Fruit fly (Drosophila melanogaster) whole organism, embryonic: Measurements from ENCODE around the gene CG33641.

Source experiments
- Abd-B ChIP-seq: fragments of 200-800 bp; sonication (Bioruptor generic); optimal IDR thresholded peaks from 2 replicates; lab custom pipeline; 2018; ENCODE audit warnings: missing biosample characterization, mild to moderate bottlenecking, missing genetic modification characterization, moderate library complexity
- CG10543 ChIP-seq: fragments of 200-800 bp; sonication (Bioruptor generic); optimal IDR thresholded peaks from 3 replicates; lab custom pipeline; 2017; ENCODE audit warnings: missing biosample characterization, mild to moderate bottlenecking, missing genetic modification characterization, moderate library complexity
- CG10654 ChIP-seq: fragments of 200-800 bp; sonication (Bioruptor generic); optimal IDR thresholded peaks from 2 replicates; lab custom pipeline; 2016; ENCODE audit warnings: missing biosample characterization, missing genetic modification characterization
- CG11504 ChIP-seq: fragments of 200-800 bp; sonication (Bioruptor generic); optimal IDR thresholded peaks from 3 replicates; lab custom pipeline; 2019; ENCODE audit warnings: missing biosample characterization, mild to moderate bottlenecking, missing genetic modification characterization, moderate library complexity
- CG12391 ChIP-seq: fragments of 200-800 bp; sonication (Bioruptor generic); optimal IDR thresholded peaks from 3 replicates; lab custom pipeline; 2018; ENCODE audit warnings: missing biosample characterization, mild to moderate bottlenecking, missing genetic modification characterization, moderate library complexity
- CG12744 ChIP-seq: fragments of 200-800 bp; sonication (Bioruptor generic); optimal IDR thresholded peaks from 2 replicates; lab custom pipeline; 2016; ENCODE audit warnings: missing biosample characterization, missing genetic modification characterization
- CG13424 ChIP-seq: fragments of 200-800 bp; sonication (Bioruptor generic); optimal IDR thresholded peaks from 2 replicates; lab custom pipeline; 2019; ENCODE audit warnings: missing biosample characterization, mild to moderate bottlenecking, missing genetic modification characterization, moderate library complexity
- CG13894 ChIP-seq: fragments of 200-800 bp; sonication (Bioruptor generic); optimal IDR thresholded peaks from 3 replicates; lab custom pipeline; 2018; ENCODE audit warnings: missing biosample characterization, mild to moderate bottlenecking, missing genetic modification characterization, moderate library complexity
- CG15514 ChIP-seq: fragments of 200-800 bp; sonication (Bioruptor generic); optimal IDR thresholded peaks from 3 replicates; lab custom pipeline; 2017; ENCODE audit warnings: missing biosample characterization, missing genetic modification characterization, mild to moderate bottlenecking, moderate library complexity, missing genetic modification reagents
- CG16813 ChIP-seq: fragments of 200-800 bp; sonication (Bioruptor generic); IDR thresholded peaks from 3 replicates; pipeline ENCODE4 v1.3.6; 2022; ENCODE audit warnings: missing biosample characterization, missing genetic modification characterization; ENCODE audit not compliant: partially characterized antibody
- CG17385 ChIP-seq: fragments of 200-800 bp; sonication (Bioruptor generic); optimal IDR thresholded peaks from 3 replicates; lab custom pipeline; 2018; ENCODE audit warnings: missing biosample characterization, mild to moderate bottlenecking, missing genetic modification characterization
- CG1792 ChIP-seq: fragments of 200-800 bp; sonication (Bioruptor generic); optimal IDR thresholded peaks from 2 replicates; lab custom pipeline; 2016; ENCODE audit warnings: missing biosample characterization, missing genetic modification characterization
- CG18599 ChIP-seq: fragments of 200-800 bp; sonication (Bioruptor generic); optimal IDR thresholded peaks from 3 replicates; lab custom pipeline; 2017; ENCODE audit warnings: missing biosample characterization, missing genetic modification characterization, mild to moderate bottlenecking, moderate library complexity, missing genetic modification reagents
- CG18764 ChIP-seq: fragments of 200-800 bp; sonication (Bioruptor generic); optimal IDR thresholded peaks from 3 replicates; lab custom pipeline; 2016; ENCODE audit warnings: missing biosample characterization, missing genetic modification characterization
- CG30431 ChIP-seq: fragments of 200-800 bp; sonication (Bioruptor generic); optimal IDR thresholded peaks from 2 replicates; lab custom pipeline; 2017; ENCODE audit warnings: missing biosample characterization, missing genetic modification characterization
- CG32532 ChIP-seq: fragments of 200-800 bp; sonication (Bioruptor generic); IDR thresholded peaks from 2 replicates; pipeline ENCODE4 v1.3.6; 2022; ENCODE audit warnings: missing biosample characterization, missing genetic modification characterization
- CG32767 ChIP-seq: fragments of 200-800 bp; sonication (Bioruptor generic); IDR thresholded peaks from 2 replicates; pipeline ENCODE4 v1.3.6; 2022; ENCODE audit warnings: missing biosample characterization, missing genetic modification characterization
- CG34376 ChIP-seq: fragments of 200-800 bp; sonication (Bioruptor generic); optimal IDR thresholded peaks from 2 replicates; lab custom pipeline; 2018; ENCODE audit warnings: missing biosample characterization, mild to moderate bottlenecking, missing genetic modification characterization
- CG4424 ChIP-seq: fragments of 200-800 bp; sonication (Bioruptor generic); optimal IDR thresholded peaks from 3 replicates; lab custom pipeline; 2016; ENCODE audit warnings: missing biosample characterization, missing genetic modification characterization
- CG7372 ChIP-seq: fragments of 200-800 bp; sonication (Bioruptor generic); IDR thresholded peaks from 2 replicates; pipeline ENCODE4 v1.3.6; 2022; ENCODE audit warnings: missing biosample characterization, missing genetic modification characterization
- CG7745 ChIP-seq: fragments of 200-800 bp; sonication (Bioruptor generic); optimal IDR thresholded peaks from 2 replicates; lab custom pipeline; 2018; ENCODE audit warnings: missing biosample characterization, mild to moderate bottlenecking, missing genetic modification characterization, moderate library complexity
- CG7928 ChIP-seq: fragments of 200-800 bp; sonication (Bioruptor generic); optimal IDR thresholded peaks from 2 replicates; lab custom pipeline; 2017; ENCODE audit warnings: missing biosample characterization, mild to moderate bottlenecking, missing genetic modification characterization
- CG8924 ChIP-seq: fragments of 200-800 bp; optimal IDR thresholded peaks from 3 replicates; lab custom pipeline; 2019; ENCODE audit warnings: missing biosample characterization, mild to moderate bottlenecking, missing genetic modification characterization, moderate library complexity
- CG9215 ChIP-seq: fragments of 200-800 bp; sonication (Bioruptor generic); IDR thresholded peaks from 2 replicates; pipeline ENCODE4 v1.3.6; 2022; ENCODE audit warnings: missing biosample characterization, missing genetic modification characterization
- CG9609 ChIP-seq: fragments of 200-800 bp; sonication (Bioruptor generic); optimal IDR thresholded peaks from 3 replicates; lab custom pipeline; 2016; ENCODE audit warnings: missing biosample characterization, missing genetic modification characterization
- CrebB ChIP-seq: fragments of 200-800 bp; sonication (Bioruptor generic); optimal IDR thresholded peaks from 3 replicates; lab custom pipeline; 2018; ENCODE audit warnings: missing biosample characterization, mild to moderate bottlenecking, missing genetic modification characterization
- D19A ChIP-seq: fragments of 200-800 bp; optimal IDR thresholded peaks from 3 replicates; lab custom pipeline; 2019; ENCODE audit warnings: missing biosample characterization, mild to moderate bottlenecking, missing genetic modification characterization, moderate library complexity
- Dbx ChIP-seq: fragments of 200-800 bp; sonication (Bioruptor generic); IDR thresholded peaks from 3 replicates; pipeline ENCODE4 v1.3.6; 2022; ENCODE audit warnings: missing biosample characterization, missing genetic modification characterization
- Deaf1 ChIP-seq: fragments of 200-800 bp; optimal IDR thresholded peaks from 3 replicates; lab custom pipeline; 2019; ENCODE audit warnings: missing biosample characterization, mild to moderate bottlenecking, missing genetic modification characterization, moderate library complexity
- ERR ChIP-seq: fragments of 200-800 bp; sonication (Bioruptor generic); optimal IDR thresholded peaks from 2 replicates; lab custom pipeline; 2016; ENCODE audit warnings: missing biosample characterization, missing genetic modification characterization
- H15 ChIP-seq: fragments of 200-800 bp; sonication (Bioruptor generic); IDR thresholded peaks from 3 replicates; pipeline ENCODE4 v1.3.6; 2022; ENCODE audit warnings: missing biosample characterization, missing genetic modification characterization
- HHEX ChIP-seq: fragments of 200-800 bp; sonication (Bioruptor generic); optimal IDR thresholded peaks from 3 replicates; lab custom pipeline; 2017; ENCODE audit warnings: missing biosample characterization, mild to moderate bottlenecking, missing genetic modification characterization, missing genetic modification reagents
- HLH3B ChIP-seq: fragments of 200-800 bp; sonication (Bioruptor generic); IDR thresholded peaks from 2 replicates; pipeline ENCODE4 v1.3.6; 2022; ENCODE audit warnings: missing biosample characterization, missing genetic modification characterization
- MTF-1 ChIP-seq: fragments of 200-800 bp; sonication (Bioruptor generic); optimal IDR thresholded peaks from 2 replicates; lab custom pipeline; 2018; ENCODE audit warnings: missing biosample characterization, mild to moderate bottlenecking, missing genetic modification characterization, borderline replicate concordance
- Meics ChIP-seq: fragments of 200-800 bp; sonication (Bioruptor generic); optimal IDR thresholded peaks from 2 replicates; lab custom pipeline; 2017; ENCODE audit warnings: missing biosample characterization, mild to moderate bottlenecking, missing genetic modification characterization
- Sox100B ChIP-seq: fragments of 200-800 bp; sonication (Bioruptor generic); optimal IDR thresholded peaks from 3 replicates; lab custom pipeline; 2018; ENCODE audit warnings: missing biosample characterization, mild to moderate bottlenecking, missing genetic modification characterization
- Sox102F ChIP-seq: fragments of 200-800 bp; sonication (Bioruptor generic); optimal IDR thresholded peaks from 2 replicates; lab custom pipeline; 2018; ENCODE audit warnings: missing biosample characterization, mild to moderate bottlenecking, missing genetic modification characterization, moderate library complexity
- YL-1 ChIP-seq: fragments of 200-800 bp; sonication (Bioruptor generic); optimal IDR thresholded peaks from 3 replicates; lab custom pipeline; 2017; ENCODE audit warnings: missing biosample characterization, mild to moderate bottlenecking, missing genetic modification characterization
- bab2 ChIP-seq: fragments of 200-800 bp; sonication (Bioruptor generic); optimal IDR thresholded peaks from 2 replicates; lab custom pipeline; 2016; ENCODE audit warnings: missing biosample characterization, missing genetic modification characterization
- caup ChIP-seq: fragments of 200-800 bp; sonication (Bioruptor generic); optimal IDR thresholded peaks from 3 replicates; lab custom pipeline; 2017; ENCODE audit warnings: missing biosample characterization, mild to moderate bottlenecking, missing genetic modification characterization, moderate library complexity; ENCODE audit not compliant: severe bottlenecking
- croc ChIP-seq: fragments of 200-800 bp; sonication (Bioruptor generic); conservative IDR thresholded peaks from 3 replicates; pipeline ENCODE4 v1.3.6; 2022; ENCODE audit warnings: missing biosample characterization, missing genetic modification characterization
- fu2 ChIP-seq: fragments of 200-800 bp; sonication (Bioruptor generic); optimal IDR thresholded peaks from 2 replicates; lab custom pipeline; 2016; ENCODE audit warnings: missing biosample characterization, missing genetic modification characterization
- nau ChIP-seq: fragments of 200-800 bp; sonication (Bioruptor generic); optimal IDR thresholded peaks from 3 replicates; lab custom pipeline; 2017; ENCODE audit warnings: missing biosample characterization, mild to moderate bottlenecking, missing genetic modification characterization, missing genetic modification reagents
- phol ChIP-seq: fragments of 200-800 bp; sonication (Bioruptor generic); optimal IDR thresholded peaks from 3 replicates; lab custom pipeline; 2018; ENCODE audit warnings: missing biosample characterization, mild to moderate bottlenecking, missing genetic modification characterization, moderate library complexity
- sens ChIP-seq: fragments of 200-800 bp; sonication (Bioruptor generic); peaks from one replicate; lab custom pipeline; 2016; ENCODE audit warnings: missing biosample characterization, missing genetic modification characterization
- so ChIP-seq: fragments of 200-800 bp; sonication (Bioruptor generic); IDR thresholded peaks from 3 replicates; pipeline ENCODE4 v1.3.6; 2022; ENCODE audit warnings: missing biosample characterization, missing genetic modification characterization
- sug ChIP-seq: fragments of 200-800 bp; optimal IDR thresholded peaks from 2 replicates; lab custom pipeline; 2019; ENCODE audit warnings: missing biosample characterization, mild to moderate bottlenecking, missing genetic modification characterization, moderate library complexity

CG33641 gene

DNA sequence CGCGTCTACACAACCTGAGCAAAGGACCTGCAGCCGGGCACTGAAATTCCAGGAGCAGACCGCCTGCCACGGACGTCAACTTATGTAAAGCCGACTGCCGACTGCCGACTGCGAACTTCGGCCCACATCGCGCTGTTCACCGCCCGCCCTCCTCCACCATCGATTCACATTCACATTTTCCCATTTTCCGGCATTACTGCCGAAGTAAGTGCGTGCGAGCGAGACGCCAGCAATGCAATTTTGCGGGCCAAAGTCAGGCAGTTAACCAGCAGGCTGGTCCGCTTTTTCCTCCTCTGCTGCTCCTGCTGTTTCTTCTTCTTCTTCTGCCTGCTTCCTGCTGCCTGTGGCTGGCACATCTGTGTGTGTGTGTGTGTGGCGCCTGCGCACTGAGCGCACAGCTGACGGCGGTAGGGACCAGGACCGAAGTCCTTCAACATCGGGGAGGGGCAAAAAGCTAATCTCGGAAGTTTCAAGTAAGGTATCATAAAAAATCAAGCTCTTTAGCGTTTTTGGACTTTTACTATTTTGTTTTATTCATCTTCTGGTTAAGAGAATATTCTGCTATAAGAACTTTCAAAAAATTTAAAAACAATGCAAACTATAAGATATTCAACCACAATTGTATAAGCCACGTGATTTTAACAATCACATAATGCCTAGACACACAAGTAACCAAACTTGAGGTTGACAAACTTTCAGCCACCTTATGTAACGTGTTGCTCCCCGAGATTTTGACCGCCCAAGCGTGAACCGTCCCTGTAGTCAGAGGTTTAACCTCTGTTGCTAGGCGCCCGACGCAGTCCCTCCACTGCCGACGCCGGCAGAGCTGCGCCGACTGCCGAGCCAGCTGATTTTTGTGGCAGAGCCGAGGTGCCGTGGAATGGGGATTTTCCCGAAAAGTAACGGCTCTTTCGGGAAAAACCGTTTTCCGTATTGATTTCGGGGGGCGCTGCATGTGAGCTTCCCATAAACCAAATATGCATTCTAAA lies 19.2 kb downstream of the CG33641 start (continued):
- TF ChIP-seq CG7372 (no peak; the same call in 1 of the 2 replicates), CG32532 (GFP tag; lab: Robert Waterston, UW) (0 out of 2 replicates have a peak, but pooled peaks have one; percentile 39), CG13894 (tag; lab: Kevin White, UChicago) (peak; percentile 59), so (GFP tag; lab: Robert Waterston, UW) (0 out of 3 replicates have a peak, but pooled peaks have one; percentile 52), CG15514 (GFP tag; lab: Kevin White, UChicago) (peak; percentile 4), CG34376 (GFP tag; lab: Kevin White, UChicago) (peak; percentile 40), CG18599 (peak; percentile 82), bab2 (GFP tag; lab: Kevin White, UChicago) (peak; percentile 42), Sox100B (peak; percentile 46), ERR (peak; percentile 13), CG12744 (GFP tag; lab: Kevin White, UChicago) (no peak), Deaf1 (tag; lab: Kevin White, UChicago) (peak; percentile 96), Dbx (peak; percentile 66), CG17385 (GFP tag; lab: Kevin White, UChicago) (peak; percentile 77), D19A (tag; lab: Kevin White, UChicago) (peak; percentile 28), CG7928 (GFP tag; lab: Kevin White, UChicago) (no peak), CG9215 (GFP tag; lab: Robert Waterston, UW) (peak; percentile 55), CG18764 (no peak), fu2 (GFP tag; lab: Kevin White, UChicago) (peak; percentile 57), CG30431 (peak; percentile 41), Sox102F (GFP tag; lab: Kevin White, UChicago) (peak; percentile 24), CG10543 (peak; percentile 20), nau (GFP tag; lab: Kevin White, UChicago) (peak; percentile 34), CG10654 (GFP tag; lab: Kevin White, UChicago) (peak; percentile 15), CG7745 (tag; lab: Kevin White, UChicago) (no peak), sens (GFP tag; lab: Kevin White, UChicago) (peak; percentile 90), CrebB (tag; lab: Kevin White, UChicago) (no peak), HLH3B (GFP tag; lab: Robert Waterston, UW) (no peak), Meics (GFP tag; lab: Kevin White, UChicago) (peak; percentile 76), CG9609 (GFP tag; lab: Kevin White, UChicago) (peak; percentile 68), HHEX (peak; percentile 21), CG12391 (peak; percentile 45), CG1792 (GFP tag; lab: Kevin White, UChicago) (peak; percentile 23), CG16813 (GFP tag; lab: Robert Waterston, UW) (peak; percentile 46; the same call in 1 of the 3 replicates), croc (GFP tag; lab: Robert Waterston, UW) (no peak), sug (tag; lab: Kevin White, UChicago) (peak; percentile 52), YL-1 (GFP tag; lab: Kevin White, UChicago) (no peak), CG4424 (GFP tag; lab: Kevin White, UChicago) (peak; percentile 40), caup (GFP tag; lab: Kevin White, UChicago) (peak; percentile 63), CG8924 (tag; lab: Kevin White, UChicago) (peak; percentile 33), Abd-B (GFP tag; lab: Kevin White, UChicago) (peak; percentile 38), CG13424 (tag; lab: Kevin White, UChicago) (peak; percentile 32), H15 (GFP tag; lab: Robert Waterston, UW) (no peak), CG32767 (no peak), MTF-1 (GFP tag; lab: Kevin White, UChicago) (no peak), CG11504 (tag; lab: Kevin White, UChicago) (peak; percentile 60), phol (tag; lab: Kevin White, UChicago) (peak; percentile 49)
